Worm (Caenorhabditis elegans) whole organism, midembryonic: ENCODE data around the gene fbxb-95.

Experiments used
- cog-1 ChIP-seq: sonication (generic microtip); optimal IDR thresholded peaks from 2 replicates; lab custom pipeline; 2016; ENCODE audit warnings: missing genetic modification characterization, missing compliant biosample characterization
- klf-2 ChIP-seq: fragments of 200-800 bp; sonication (Bioruptor generic); conservative IDR thresholded peaks from 2 replicates; pipeline ENCODE4 v1.3.6; 2022; ENCODE audit warnings: missing genetic modification reagents, missing genetic modification characterization, missing compliant biosample characterization
- med-1 ChIP-seq: sonication (generic microtip); optimal IDR thresholded peaks from 2 replicates; lab custom pipeline; 2017; ENCODE audit warnings: missing genetic modification characterization, mild to moderate bottlenecking, missing compliant biosample characterization, antibody characterized with exemption, missing genetic modification reagents; ENCODE audit not compliant: insufficient read depth
- ref-1 ChIP-seq: fragments of 200-800 bp; sonication (Bioruptor generic); conservative IDR thresholded peaks from 2 replicates; pipeline ENCODE4 v1.3.6; 2022; ENCODE audit warnings: missing genetic modification reagents, missing genetic modification characterization, missing compliant biosample characterization
- tab-1 ChIP-seq: fragments of 200-800 bp; sonication (Bioruptor generic); IDR thresholded peaks from 2 replicates; pipeline ENCODE4 v1.3.6; 2022; ENCODE audit warnings: missing genetic modification characterization, missing compliant biosample characterization
- ztf-23 ChIP-seq: fragments of 200-800 bp; sonication (Bioruptor generic); IDR thresholded peaks from 2 replicates; pipeline ENCODE4 v1.3.6; 2022; ENCODE audit warnings: missing genetic modification reagents, missing genetic modification characterization, missing compliant biosample characterization
- ztf-29 ChIP-seq: fragments of 200-800 bp; sonication (Bioruptor generic); IDR thresholded peaks from 2 replicates; pipeline ENCODE4 v1.3.6; 2022; ENCODE audit warnings: missing genetic modification reagents, missing genetic modification characterization, missing compliant biosample characterization

Gene fbxb-95

DNA sequence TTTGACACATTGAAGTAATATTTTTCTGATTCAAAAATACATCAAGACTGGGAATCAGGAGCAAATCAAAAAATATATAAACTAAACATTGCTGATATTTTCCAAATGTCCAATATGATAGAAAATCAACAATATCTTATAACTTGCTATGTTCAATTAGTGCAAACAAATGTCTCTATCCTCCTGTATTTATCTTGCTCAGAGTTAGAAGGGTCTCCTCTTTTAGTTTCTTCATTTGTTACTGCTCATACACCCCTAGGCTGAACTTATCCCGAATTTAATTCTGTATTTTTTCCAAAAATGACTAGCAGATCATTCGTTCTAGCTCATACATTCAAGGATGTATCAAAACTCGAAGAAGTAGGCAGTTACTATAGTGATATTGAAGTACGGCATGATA is 47.8 kb downstream of the fbxb-95 start, which contains the start of gene math-23:
TSS of gene math-23 (plus strand) at position 301 of the 400 bp plus-strand sequence.
- no peak for TF ChIP-seq tab-1 (GFP tag; lab: Robert Waterston, UW)
- no peak for TF ChIP-seq ztf-29 (GFP tag; lab: Robert Waterston, UW)
- TF ChIP-seq cog-1, result no peak
- TF ChIP-seq ztf-23 (GFP tag; lab: Robert Waterston, UW), result no peak
- no peak for TF ChIP-seq med-1
- TF ChIP-seq klf-2, result no peak
- no peak for TF ChIP-seq ref-1
